Fruit fly (Drosophila melanogaster): ENCODE data around the gene Cp16.

Cp16 gene

DNA sequence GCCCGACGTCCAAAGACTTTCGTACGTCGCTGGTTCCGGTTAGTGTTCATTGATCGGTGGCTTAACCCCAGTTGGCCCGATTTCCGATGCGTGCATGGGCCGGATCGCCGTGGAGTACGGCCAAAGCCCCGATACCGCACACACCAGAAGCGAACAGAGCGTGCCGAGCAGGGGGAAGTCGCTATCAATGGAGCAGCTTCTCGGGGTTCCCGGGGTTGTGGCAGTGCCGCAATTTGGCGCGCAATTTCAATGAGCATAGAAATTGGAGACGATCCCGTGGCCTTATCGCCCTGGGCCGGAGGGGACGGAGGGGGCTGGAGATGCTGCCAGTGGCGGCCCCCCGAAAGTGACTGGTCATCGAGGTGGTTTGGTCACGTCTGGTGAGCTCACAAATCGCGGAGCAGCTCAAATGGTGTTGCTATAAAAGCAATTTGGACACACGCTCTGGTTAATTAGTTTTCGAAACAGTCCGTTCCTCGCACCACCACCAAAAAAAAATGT is at the start of gene Cp16:
Gene Cp16 (plus strand): TSS at position 451 of the 501 bp plus-strand sequence.
- TF ChIP-seq Crg-1 (GFP tag; optimal IDR thresholded peaks at IDR 0.05) (no peak), Hr96 (GFP tag; optimal IDR thresholded peaks at IDR 0.05) (no peak), cic (GFP tag; optimal IDR thresholded peaks at IDR 0.05) (peak; percentile 72), CG33017 (tag; optimal IDR thresholded peaks at IDR 0.05) (no peak), tj (GFP tag; optimal IDR thresholded peaks at IDR 0.05) (no peak), cnc (optimal IDR thresholded peaks at IDR 0.05) (no peak)

DNA sequence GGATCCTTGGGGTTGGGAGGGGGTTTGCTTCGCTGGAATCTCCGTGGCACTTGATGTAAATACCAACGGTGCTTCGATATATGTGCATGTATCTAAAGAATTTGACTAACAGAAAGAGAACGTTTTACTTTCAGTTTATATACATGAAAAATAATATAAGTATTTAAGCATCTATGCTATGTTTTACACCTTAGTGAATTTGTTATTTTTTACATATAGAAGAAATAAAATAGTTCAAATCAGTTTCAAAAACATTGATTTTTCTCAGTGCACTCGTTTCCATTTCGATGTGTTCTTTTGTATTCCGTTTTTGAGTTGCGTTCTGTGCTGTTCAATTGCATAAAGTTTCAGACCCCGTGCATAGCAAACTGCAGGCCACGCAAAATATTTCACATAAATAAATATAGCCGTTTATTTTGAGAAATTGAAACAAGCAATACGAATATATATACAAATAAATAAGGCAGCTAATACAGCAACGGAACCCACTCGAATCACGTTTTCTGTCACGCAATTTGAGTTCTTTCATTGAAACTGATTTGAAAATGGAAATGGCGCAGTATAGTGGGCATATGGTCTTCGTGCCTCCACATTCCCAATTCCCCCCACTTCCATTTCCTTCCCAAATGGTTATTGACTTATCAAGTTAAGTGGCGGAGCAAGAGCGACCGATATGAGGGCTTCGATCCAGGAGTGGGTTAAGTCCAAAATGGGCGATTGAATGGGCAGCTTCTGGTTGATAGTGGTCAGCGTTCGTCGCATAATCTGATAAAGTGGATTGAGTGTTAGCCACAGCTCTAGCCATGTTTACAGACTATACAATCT is 49.0 kb upstream of the Cp16 start:
- no peak for TF ChIP-seq CG12768 (GFP tag; optimal IDR thresholded peaks at IDR 0.05)
- peak; percentile 11 for TF ChIP-seq bab1 (GFP tag; optimal IDR thresholded peaks at IDR 0.05)
- peak; percentile 55 for TF ChIP-seq cic (GFP tag; optimal IDR thresholded peaks at IDR 0.05)
- peak; percentile 76 for TF ChIP-seq kay (GFP tag; ENCODE audit: borderline replicate concordance)
- peak; percentile 38 for TF ChIP-seq CG14711 (tag; optimal IDR thresholded peaks at IDR 0.05)
- no peak for TF ChIP-seq CG33017 (tag; optimal IDR thresholded peaks at IDR 0.05)
- TF ChIP-seq CG7101 (tag; optimal IDR thresholded peaks at IDR 0.05) = peak; percentile 13
- TF ChIP-seq cnc (optimal IDR thresholded peaks at IDR 0.05) = no peak
- no peak for TF ChIP-seq CG1620 (GFP tag; optimal IDR thresholded peaks at IDR 0.05)
- no peak for TF ChIP-seq CG7045 (GFP tag; optimal IDR thresholded peaks at IDR 0.05)
- peak; percentile 81 for TF ChIP-seq tj (GFP tag; optimal IDR thresholded peaks at IDR 0.05)
- peak; percentile 52 for TF ChIP-seq Crg-1 (GFP tag; optimal IDR thresholded peaks at IDR 0.05)
- TF ChIP-seq CG5204 (GFP tag; optimal IDR thresholded peaks at IDR 0.05) = no peak
- no peak for TF ChIP-seq ovo (GFP tag; optimal IDR thresholded peaks at IDR 0.05)
- peak; percentile 27 for TF ChIP-seq CG11617 (GFP tag; optimal IDR thresholded peaks at IDR 0.05)
- TF ChIP-seq Hr96 (GFP tag; optimal IDR thresholded peaks at IDR 0.05) = no peak
- no peak for TF ChIP-seq Clk (GFP tag; optimal IDR thresholded peaks at IDR 0.05)
- no peak for TF ChIP-seq toe (GFP tag; optimal IDR thresholded peaks at IDR 0.05)
- peak; percentile 7 for TF ChIP-seq Mnt (GFP tag; optimal IDR thresholded peaks at IDR 0.05)

DNA sequence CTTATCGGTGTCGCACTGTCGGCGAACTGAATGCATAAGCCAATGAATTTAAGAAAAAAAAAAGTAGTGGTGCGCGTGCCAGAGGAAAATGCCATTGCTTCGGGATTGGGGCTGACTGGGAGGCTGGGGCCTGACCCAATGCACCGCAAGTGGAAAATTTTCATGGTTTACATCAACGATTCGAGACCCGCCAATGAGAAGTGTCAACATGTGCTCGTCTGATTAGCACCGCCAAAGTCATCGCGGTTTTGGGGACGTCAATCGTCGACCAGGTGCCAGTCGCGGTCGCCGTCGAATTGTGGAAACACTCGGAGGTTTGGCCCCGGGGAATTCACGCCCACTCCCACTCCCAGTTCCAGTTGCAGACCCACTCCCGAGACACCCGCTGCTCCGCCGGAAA is 48.0 kb upstream of the Cp16 start:
- TF ChIP-seq Clk (GFP tag; optimal IDR thresholded peaks at IDR 0.05) = no peak
- no peak for TF ChIP-seq cnc (optimal IDR thresholded peaks at IDR 0.05)
- TF ChIP-seq CG11617 (GFP tag; optimal IDR thresholded peaks at IDR 0.05) = no peak
- TF ChIP-seq ovo (GFP tag; optimal IDR thresholded peaks at IDR 0.05) = no peak
- no peak for TF ChIP-seq CG7045 (GFP tag; optimal IDR thresholded peaks at IDR 0.05)
- TF ChIP-seq CG12768 (GFP tag; optimal IDR thresholded peaks at IDR 0.05) = no peak
- TF ChIP-seq CG1620 (GFP tag; optimal IDR thresholded peaks at IDR 0.05) = no peak
- no peak for TF ChIP-seq CG7101 (tag; optimal IDR thresholded peaks at IDR 0.05)
- no peak for TF ChIP-seq cic (GFP tag; optimal IDR thresholded peaks at IDR 0.05)

DNA sequence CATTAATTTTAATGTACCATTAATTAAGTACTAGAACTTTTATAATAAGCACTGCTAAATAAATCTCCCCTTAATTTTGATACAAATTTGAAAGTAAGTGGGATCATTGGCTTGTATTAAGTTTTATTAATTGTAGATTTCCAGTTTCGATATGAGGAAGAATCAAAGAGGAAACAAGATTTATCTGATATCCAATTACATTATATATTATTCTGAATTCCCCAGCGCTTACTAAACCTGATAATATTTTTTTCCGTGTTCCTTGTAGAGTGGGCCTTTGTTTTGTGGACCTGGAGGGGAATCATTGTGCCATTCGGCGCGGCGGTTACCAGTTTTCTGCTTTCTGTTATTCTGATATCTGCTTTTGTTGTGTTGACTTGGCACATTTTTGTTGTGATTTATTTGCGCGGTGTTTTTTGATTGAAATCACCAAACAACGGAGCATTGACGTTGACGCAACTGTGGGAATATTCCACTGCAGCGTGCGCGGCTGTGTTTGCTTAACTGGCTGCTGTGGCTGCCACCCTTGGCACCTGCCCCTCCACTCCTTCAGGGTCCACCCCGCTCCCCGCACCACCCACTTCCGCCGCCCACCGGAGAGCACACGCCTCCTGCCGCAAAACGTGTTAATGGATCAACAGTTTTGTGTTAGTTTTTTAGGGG is 47.2 kb upstream of the Cp16 start:
- TF ChIP-seq bab1 (GFP tag; optimal IDR thresholded peaks at IDR 0.05) (no peak), ovo (GFP tag; optimal IDR thresholded peaks at IDR 0.05) (peak; percentile 65), Crg-1 (GFP tag; optimal IDR thresholded peaks at IDR 0.05) (no peak), cnc (optimal IDR thresholded peaks at IDR 0.05) (no peak), CG14711 (tag; optimal IDR thresholded peaks at IDR 0.05) (no peak), pad (GFP tag; optimal IDR thresholded peaks at IDR 0.05) (no peak), tj (GFP tag; optimal IDR thresholded peaks at IDR 0.05) (peak; percentile 67)

DNA sequence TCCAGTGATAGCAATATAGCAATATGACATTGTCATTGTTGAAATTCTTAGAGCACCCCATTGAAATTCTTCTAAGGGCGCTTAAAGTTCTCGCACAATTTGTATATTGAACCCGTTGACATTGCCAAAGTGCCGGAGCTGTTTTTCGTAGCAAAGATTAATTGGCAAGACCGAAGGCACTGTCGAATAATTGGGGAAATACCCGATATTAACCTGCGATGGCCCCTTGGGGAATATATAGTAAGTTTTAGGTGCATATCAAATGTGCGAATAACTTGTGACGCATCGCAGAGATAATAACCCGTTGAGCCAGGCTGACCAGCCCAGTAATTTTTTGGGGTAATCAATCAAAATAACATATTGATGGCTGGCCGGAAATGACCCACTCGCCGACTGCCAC is 45.1 kb upstream of the Cp16 start:
- no peak for TF ChIP-seq CG7045 (GFP tag; optimal IDR thresholded peaks at IDR 0.05)
- TF ChIP-seq ovo (GFP tag; optimal IDR thresholded peaks at IDR 0.05) = no peak
- TF ChIP-seq CG14711 (tag; optimal IDR thresholded peaks at IDR 0.05) = no peak
- TF ChIP-seq CG12768 (GFP tag; optimal IDR thresholded peaks at IDR 0.05) = no peak
- TF ChIP-seq CG11617 (GFP tag; optimal IDR thresholded peaks at IDR 0.05) = no peak
- TF ChIP-seq Mnt (GFP tag; optimal IDR thresholded peaks at IDR 0.05) = no peak
- no peak for TF ChIP-seq Hr96 (GFP tag; optimal IDR thresholded peaks at IDR 0.05)
- TF ChIP-seq CG5204 (GFP tag; optimal IDR thresholded peaks at IDR 0.05) = no peak

DNA sequence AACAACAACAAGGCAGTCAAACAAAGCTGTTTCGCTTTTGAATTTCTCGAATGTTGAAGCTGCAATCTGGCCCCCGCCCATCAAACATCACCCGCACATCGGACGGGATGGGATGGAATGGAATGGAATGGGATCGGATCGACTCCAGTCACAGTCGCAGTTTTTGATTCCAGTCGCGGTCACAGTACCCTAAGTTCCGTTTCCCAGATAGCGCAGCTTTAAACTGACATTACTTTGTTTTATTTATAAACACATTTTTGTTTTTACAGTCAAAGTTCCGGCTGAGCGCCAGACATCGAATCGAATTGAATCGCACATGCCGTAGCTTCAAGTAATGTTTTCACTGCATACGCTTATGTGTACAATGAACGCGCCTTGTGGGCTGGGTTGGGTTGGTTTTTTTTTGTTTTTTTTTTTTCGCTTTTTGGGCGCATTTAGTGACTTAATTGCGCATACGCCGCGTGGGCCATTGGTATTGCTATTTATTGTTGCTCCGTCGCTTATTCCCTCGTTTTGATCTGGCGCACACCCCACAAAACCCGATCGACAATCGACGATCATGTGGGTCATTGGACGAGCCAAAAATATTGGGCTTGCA is 43.0 kb upstream of the Cp16 start:
- no peak for TF ChIP-seq Clk (GFP tag; optimal IDR thresholded peaks at IDR 0.05)
- peak; percentile 12 for TF ChIP-seq bab1 (GFP tag; optimal IDR thresholded peaks at IDR 0.05)

DNA sequence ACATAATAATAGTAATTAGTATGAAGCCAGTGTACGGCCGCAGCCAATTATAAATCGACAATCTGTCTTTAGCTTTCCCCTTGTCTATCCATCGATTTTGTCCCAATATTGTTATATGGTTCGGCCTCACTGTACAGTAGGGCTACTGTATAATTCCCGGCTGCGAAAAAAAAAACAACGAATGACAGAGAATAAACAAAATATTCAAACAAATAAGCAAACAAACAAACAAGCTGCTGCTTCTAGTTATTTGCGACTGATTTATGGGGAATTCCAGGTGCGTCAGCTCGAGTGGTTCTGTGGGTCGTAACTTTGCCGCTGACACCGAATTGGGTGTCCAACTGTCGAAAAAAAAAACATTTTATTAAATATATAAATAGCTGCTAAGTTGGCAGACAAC is 42.1 kb upstream of the Cp16 start:
- TF ChIP-seq ovo (GFP tag; optimal IDR thresholded peaks at IDR 0.05) = no peak
- TF ChIP-seq CG7101 (tag; optimal IDR thresholded peaks at IDR 0.05) = peak; percentile 21

Measured in whole organism, adult.